Fruit fly (Drosophila melanogaster): ENCODE results near the gene Rrp6.

DNA sequence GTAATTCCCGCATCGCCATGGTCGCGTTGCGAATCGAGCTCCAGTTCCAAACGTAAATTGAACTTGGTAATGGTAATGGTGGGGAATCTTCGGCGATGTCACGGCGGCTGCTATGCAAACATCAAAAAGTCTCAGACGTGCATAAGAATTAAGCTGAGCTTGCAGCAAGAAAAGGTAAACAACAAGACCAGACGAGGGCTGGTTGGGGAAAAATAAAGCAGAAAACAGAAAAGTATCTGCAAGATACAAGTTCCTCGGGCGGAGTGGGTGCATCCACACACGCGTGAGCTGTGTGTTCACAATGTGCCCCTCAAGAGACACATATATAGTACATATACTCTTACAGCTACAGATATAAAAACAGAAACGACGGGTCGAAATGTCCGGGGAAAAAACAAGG is 33.4 kb downstream of the Rrp6 start:
- TF ChIP-seq CG34406 (GFP tag; optimal IDR thresholded peaks at IDR 0.05) (no peak), CG4318 (GFP tag; optimal IDR thresholded peaks at IDR 0.05) (no peak), Hr4 (GFP tag; optimal IDR thresholded peaks at IDR 0.05) (no peak), CG6854 (GFP tag; optimal IDR thresholded peaks at IDR 0.05) (no peak), CG11762 (GFP tag; optimal IDR thresholded peaks at IDR 0.05; ENCODE audit: insufficient read depth) (no peak), CG3919 (GFP tag; optimal IDR thresholded peaks at IDR 0.05) (peak; percentile 1), CG11902 (GFP tag; optimal IDR thresholded peaks at IDR 0.05) (no peak), Ets21C (GFP tag; optimal IDR thresholded peaks at IDR 0.05) (no peak), dac (GFP tag; optimal IDR thresholded peaks at IDR 0.05) (no peak), CG8319 (GFP tag; optimal IDR thresholded peaks at IDR 0.05) (no peak), spab (GFP tag; optimal IDR thresholded peaks at IDR 0.05) (peak; percentile 18), CG3032 (tag; optimal IDR thresholded peaks at IDR 0.05) (no peak)

Data from whole organism, prepupa.